Fruit fly (Drosophila melanogaster) whole organism, embryonic: Measurements from ENCODE around the gene Cbl.

ENCODE experiments used
- Atf3 ChIP-seq: fragments of 200-800 bp; sonication (Bioruptor generic); optimal IDR thresholded peaks from 3 replicates; lab custom pipeline; 2016; ENCODE audit warnings: missing biosample characterization, missing genetic modification characterization
- CG14860 ChIP-seq: fragments of 200-800 bp; sonication (Bioruptor generic); IDR thresholded peaks from 3 replicates; pipeline ENCODE4 v1.3.6; 2022; ENCODE audit warnings: missing biosample characterization, missing genetic modification characterization; ENCODE audit not compliant: partially characterized antibody
- CG1603 ChIP-seq: fragments of 200-800 bp; sonication (Bioruptor generic); optimal IDR thresholded peaks from 2 replicates; lab custom pipeline; 2019; ENCODE audit warnings: missing biosample characterization, mild to moderate bottlenecking, missing genetic modification characterization, moderate library complexity
- CG17829 ChIP-seq: fragments of 200-800 bp; optimal IDR thresholded peaks from 2 replicates; lab custom pipeline; 2019; ENCODE audit warnings: missing biosample characterization, mild to moderate bottlenecking, missing genetic modification characterization, moderate library complexity
- CG18011 ChIP-seq: fragments of 200-800 bp; sonication (Bioruptor generic); optimal IDR thresholded peaks from 2 replicates; lab custom pipeline; 2017; ENCODE audit warnings: missing biosample characterization, missing genetic modification characterization, mild to moderate bottlenecking, moderate library complexity, missing genotype
- CG2199 ChIP-seq: fragments of 200-800 bp; sonication (Bioruptor generic); IDR thresholded peaks from 3 replicates; pipeline ENCODE4 v1.3.6; 2022; ENCODE audit warnings: missing biosample characterization, missing genetic modification characterization
- CG2678 ChIP-seq: fragments of 200-800 bp; sonication (Bioruptor generic); optimal IDR thresholded peaks from 3 replicates; lab custom pipeline; 2019; ENCODE audit warnings: missing biosample characterization, mild to moderate bottlenecking, missing genetic modification characterization, moderate library complexity
- CG30431 ChIP-seq: fragments of 200-800 bp; sonication (Bioruptor generic); optimal IDR thresholded peaks from 2 replicates; lab custom pipeline; 2017; ENCODE audit warnings: missing biosample characterization, missing genetic modification characterization
- CG31388 ChIP-seq: fragments of 200-800 bp; sonication (Bioruptor generic); optimal IDR thresholded peaks from 2 replicates; lab custom pipeline; 2016; ENCODE audit warnings: missing biosample characterization, missing genetic modification characterization
- CG34376 ChIP-seq: fragments of 200-800 bp; sonication (Bioruptor generic); optimal IDR thresholded peaks from 2 replicates; lab custom pipeline; 2018; ENCODE audit warnings: missing biosample characterization, mild to moderate bottlenecking, missing genetic modification characterization
- CG4707 ChIP-seq: fragments of 200-800 bp; sonication (Bioruptor generic); optimal IDR thresholded peaks from 2 replicates; lab custom pipeline; 2018; ENCODE audit warnings: missing biosample characterization, mild to moderate bottlenecking, missing genetic modification characterization, moderate library complexity
- CG4854 ChIP-seq: fragments of 200-800 bp; sonication (Bioruptor generic); optimal IDR thresholded peaks from 2 replicates; lab custom pipeline; 2016; ENCODE audit warnings: missing biosample characterization, missing genetic modification characterization, inconsistent platforms
- CG6765 ChIP-seq: fragments of 200-800 bp; sonication (Bioruptor generic); optimal IDR thresholded peaks from 3 replicates; lab custom pipeline; 2017; ENCODE audit warnings: missing biosample characterization, mild to moderate bottlenecking, missing genetic modification characterization
- CG6791 ChIP-seq: fragments of 200-800 bp; sonication (Bioruptor generic); IDR thresholded peaks from 3 replicates; pipeline ENCODE4 v1.3.6; 2022; ENCODE audit warnings: missing biosample characterization, missing genetic modification characterization; ENCODE audit not compliant: partially characterized antibody
- CG7271 ChIP-seq: fragments of 200-800 bp; sonication (Bioruptor generic); optimal IDR thresholded peaks from 2 replicates; lab custom pipeline; 2018; ENCODE audit warnings: missing biosample characterization, mild to moderate bottlenecking, missing genetic modification characterization, moderate library complexity
- CG7963 ChIP-seq: fragments of 200-800 bp; sonication (Bioruptor generic); IDR thresholded peaks from 3 replicates; pipeline ENCODE4 v1.3.6; 2022; ENCODE audit warnings: missing biosample characterization, missing genetic modification characterization; ENCODE audit not compliant: partially characterized antibody
- CG8290 ChIP-seq, 3 experiments: fragments of 200-800 bp; sonication (Bioruptor generic); optimal IDR thresholded peaks; 2 replicates each; lab custom pipeline; 2016 to 2019; ENCODE audit warnings: missing biosample characterization in 3 of 3, missing genetic modification characterization in 3 of 3, mild to moderate bottlenecking in 2 of 3, moderate library complexity in 1 of 3
- CG9817 ChIP-seq: fragments of 200-800 bp; sonication (Bioruptor generic); optimal IDR thresholded peaks from 2 replicates; lab custom pipeline; 2018; ENCODE audit warnings: missing biosample characterization, mild to moderate bottlenecking, missing genetic modification characterization, moderate library complexity
- Doc2 ChIP-seq: fragments of 200-800 bp; sonication (Bioruptor generic); IDR thresholded peaks from 2 replicates; pipeline ENCODE4 v1.3.6; 2022; ENCODE audit warnings: missing biosample characterization, missing genetic modification characterization
- E2f2 ChIP-seq: fragments of 200-800 bp; sonication (Bioruptor generic); IDR thresholded peaks from 2 replicates; pipeline ENCODE4 v1.3.6; 2022; ENCODE audit warnings: missing biosample characterization, missing genetic modification characterization
- HHEX ChIP-seq: fragments of 200-800 bp; sonication (Bioruptor generic); optimal IDR thresholded peaks from 3 replicates; lab custom pipeline; 2017; ENCODE audit warnings: missing biosample characterization, mild to moderate bottlenecking, missing genetic modification characterization, missing genetic modification reagents
- Med ChIP-seq: fragments of 200-800 bp; sonication (Bioruptor generic); peaks from one replicate; lab custom pipeline; 2016; ENCODE audit warnings: missing biosample characterization, missing genetic modification characterization, mild to moderate bottlenecking, inconsistent platforms, moderate library complexity
- NFAT ChIP-seq: fragments of 200-800 bp; sonication (Bioruptor generic); IDR thresholded peaks from 2 replicates; pipeline ENCODE4 v1.3.6; 2022; ENCODE audit warnings: missing biosample characterization, missing genetic modification characterization
- Nf-YC ChIP-seq: fragments of 200-800 bp; optimal IDR thresholded peaks from 3 replicates; lab custom pipeline; 2019; ENCODE audit warnings: missing biosample characterization, mild to moderate bottlenecking, missing genetic modification characterization, moderate library complexity
- Poxn ChIP-seq: fragments of 200-800 bp; sonication (Bioruptor generic); IDR thresholded peaks from 2 replicates; pipeline ENCODE4 v1.3.6; 2022; ENCODE audit warnings: missing biosample characterization, missing genetic modification characterization
- Spps ChIP-seq: fragments of 200-800 bp; sonication (Bioruptor generic); optimal IDR thresholded peaks from 2 replicates; lab custom pipeline; 2018; ENCODE audit warnings: missing biosample characterization, mild to moderate bottlenecking, missing genetic modification characterization
- Vsx1 ChIP-seq: fragments of 200-800 bp; sonication (Bioruptor generic); optimal IDR thresholded peaks from 2 replicates; lab custom pipeline; 2017; ENCODE audit warnings: missing biosample characterization, mild to moderate bottlenecking, missing genetic modification characterization, missing genetic modification reagents
- aop ChIP-seq: fragments of 200-800 bp; sonication (Bioruptor generic); IDR thresholded peaks from 2 replicates; pipeline ENCODE4 v1.3.6; 2022; ENCODE audit warnings: missing biosample characterization, missing genetic modification characterization
- cas ChIP-seq: fragments of 200-800 bp; sonication (Bioruptor generic); IDR thresholded peaks from 2 replicates; pipeline ENCODE4 v1.3.6; 2022; ENCODE audit warnings: missing biosample characterization, missing genetic modification characterization
- chif ChIP-seq, 2 experiments: fragments of 200-800 bp; sonication (Bioruptor generic); optimal IDR thresholded peaks; 3 replicates each; lab custom pipeline; 2016; ENCODE audit warnings: missing biosample characterization in 2 of 2, missing genetic modification characterization in 2 of 2
- da ChIP-seq: fragments of 200-800 bp; sonication (Bioruptor generic); optimal IDR thresholded peaks from 2 replicates; lab custom pipeline; 2016; ENCODE audit warnings: missing biosample characterization, missing genetic modification characterization
- dpn ChIP-seq, 2 experiments: fragments of 200-800 bp; sonication (Bioruptor generic); optimal IDR thresholded peaks; 3 replicates each; lab custom pipeline; 2016; ENCODE audit warnings: missing biosample characterization in 2 of 2, missing genetic modification characterization in 2 of 2
- ewg ChIP-seq: fragments of 200-800 bp; sonication (Bioruptor generic); optimal IDR thresholded peaks from 3 replicates; lab custom pipeline; 2017; ENCODE audit warnings: mild to moderate bottlenecking, missing biosample characterization, missing genetic modification reagents, missing genetic modification characterization
- grau ChIP-seq: fragments of 200-800 bp; optimal IDR thresholded peaks from 3 replicates; lab custom pipeline; 2019; ENCODE audit warnings: missing biosample characterization, mild to moderate bottlenecking, missing genetic modification characterization, moderate library complexity
- grn ChIP-seq: fragments of 200-800 bp; sonication (Bioruptor generic); optimal IDR thresholded peaks from 3 replicates; lab custom pipeline; 2017; ENCODE audit warnings: missing biosample characterization, missing genetic modification characterization
- gro ChIP-seq: fragments of 200-800 bp; sonication (Bioruptor generic); optimal IDR thresholded peaks from 2 replicates; lab custom pipeline; 2016; ENCODE audit warnings: missing biosample characterization, missing genetic modification characterization
- hth ChIP-seq: fragments of >200 bp; optimal IDR thresholded peaks from 2 replicates; lab custom pipeline; 2017; ENCODE audit warnings: inconsistent platforms
- lbe ChIP-seq: fragments of 200-800 bp; sonication (Bioruptor generic); optimal IDR thresholded peaks from 2 replicates; lab custom pipeline; 2016; ENCODE audit warnings: missing biosample characterization, mild to moderate bottlenecking, missing genetic modification characterization
- luna ChIP-seq: fragments of 200-800 bp; sonication (Bioruptor generic); optimal IDR thresholded peaks from 2 replicates; lab custom pipeline; 2016; ENCODE audit warnings: missing biosample characterization, missing genetic modification characterization
- pho ChIP-seq: fragments of 200-800 bp; sonication (Bioruptor generic); optimal IDR thresholded peaks from 2 replicates; lab custom pipeline; 2016; ENCODE audit warnings: missing biosample characterization, missing genetic modification characterization
- row ChIP-seq: fragments of 200-800 bp; sonication (Bioruptor generic); IDR thresholded peaks from 3 replicates; pipeline ENCODE4 v1.3.6; 2022; ENCODE audit warnings: missing biosample characterization, missing genetic modification characterization
- run ChIP-seq: fragments of 200-800 bp; sonication (Bioruptor generic); optimal IDR thresholded peaks from 3 replicates; lab custom pipeline; 2018; ENCODE audit warnings: missing biosample characterization, mild to moderate bottlenecking, missing genetic modification characterization
- sc ChIP-seq, 3 experiments: fragments of >200 bp in 2 of 3; fragments of 200-800 bp in 1 of 3; sonication (Bioruptor generic) in 1 of 3; optimal IDR thresholded peaks; 2 replicates in 2 of 3; 3 replicates in 1 of 3; lab custom pipeline; 2017; ENCODE audit warnings: mild to moderate bottlenecking in 1 of 3, missing biosample characterization in 1 of 3, missing genetic modification characterization in 1 of 3, missing genetic modification reagents in 1 of 3
- sqz ChIP-seq: fragments of 200-800 bp; sonication (Bioruptor generic); optimal IDR thresholded peaks from 3 replicates; lab custom pipeline; 2018; ENCODE audit warnings: missing biosample characterization, mild to moderate bottlenecking, missing genetic modification characterization
- vnd ChIP-seq: fragments of 200-800 bp; sonication (Bioruptor generic); IDR thresholded peaks from 3 replicates; pipeline ENCODE4 v1.3.6; 2022; ENCODE audit warnings: missing biosample characterization, missing genetic modification characterization; ENCODE audit not compliant: partially characterized antibody
- yki ChIP-seq: fragments of >200 bp; optimal IDR thresholded peaks from 3 replicates; lab custom pipeline; 2018
- z ChIP-seq: fragments of 200-800 bp; sonication (Bioruptor generic); IDR thresholded peaks from 3 replicates; pipeline ENCODE4 v1.3.6; 2022; ENCODE audit warnings: missing biosample characterization, missing genetic modification characterization
- zf30C ChIP-seq: fragments of 200-800 bp; sonication (Bioruptor generic); optimal IDR thresholded peaks from 3 replicates; lab custom pipeline; 2018; ENCODE audit warnings: missing biosample characterization, mild to moderate bottlenecking, missing genetic modification characterization

Cbl gene

dm6 chr3L:8453443-8454360 lies 28.9 kb downstream of the Cbl start (continued):
- TF ChIP-seq CG30431 (GFP tag; lab: Kevin White, UChicago) (no peak), Med (GFP tag; lab: Kevin White, UChicago) (peak; percentile 77), CG8290 (GFP tag; optimal IDR thresholded peaks at IDR 0.05; lab: Kevin White, UChicago) (no peak), CG8290 (tag; optimal IDR thresholded peaks at IDR 0.05; lab: Kevin White, UChicago) (peak in 1 of 2 experiments; percentile 2), zf30C (no peak), Poxn (GFP tag; lab: Robert Waterston, UW) (no peak), CG18011 (GFP tag; lab: Kevin White, UChicago) (no peak), CG7271 (tag; lab: Kevin White, UChicago) (no peak), HHEX (peak; percentile 19), luna (GFP tag; lab: Kevin White, UChicago) (no peak), gro (peak; percentile 51), CG31388 (GFP tag; lab: Kevin White, UChicago) (no peak), da (GFP tag; lab: Kevin White, UChicago) (no peak), pho (GFP tag; lab: Kevin White, UChicago) (no peak), dpn (GFP tag; optimal IDR thresholded peaks at IDR 0.05; lab: Kevin White, UChicago) (no peak), sqz (GFP tag; lab: Kevin White, UChicago) (peak; percentile 40), vnd (peak; percentile 65), Atf3 (GFP tag; lab: Kevin White, UChicago) (no peak), Vsx1 (GFP tag; lab: Kevin White, UChicago) (peak; percentile 11), CG7963 (GFP tag; lab: Robert Waterston, UW) (no peak), aop (GFP tag; lab: Robert Waterston, UW) (no peak), grau (peak; percentile 22), CG17829 (tag; lab: Kevin White, UChicago) (no peak), cas (GFP tag; lab: Robert Waterston, UW) (no peak), CG2199 (no peak), z (0 out of 3 replicates have a peak, but pooled peaks have one; percentile 42), CG9817 (tag; lab: Kevin White, UChicago) (peak; percentile 14), chif (GFP tag; optimal IDR thresholded peaks at IDR 0.05; lab: Kevin White, UChicago) (no peak), Nf-YC (tag; lab: Kevin White, UChicago) (peak; percentile 7), CG1603 (tag; lab: Kevin White, UChicago) (no peak), lbe (GFP tag; lab: Kevin White, UChicago) (peak; percentile 35), CG6765 (GFP tag; lab: Kevin White, UChicago) (no peak), CG2678 (peak; percentile 42), CG4854 (GFP tag; lab: Kevin White, UChicago) (no peak), row (GFP tag; lab: Robert Waterston, UW) (0 out of 3 replicates have a peak, but pooled peaks have one; percentile 11), yki (lab: Kevin White, UChicago) (no peak), CG6791 (GFP tag; lab: Robert Waterston, UW) (no peak), Doc2 (GFP tag; lab: Robert Waterston, UW) (no peak), NFAT (GFP tag; lab: Robert Waterston, UW) (no peak), run (tag; lab: Kevin White, UChicago) (no peak), CG34376 (peak; percentile 45), CG14860 (GFP tag; lab: Robert Waterston, UW) (no peak), Spps (tag; lab: Kevin White, UChicago) (no peak), CG4707 (GFP tag; lab: Kevin White, UChicago) (no peak), sc (optimal IDR thresholded peaks at IDR 0.05; lab: Kevin White, UChicago) (no peak), sc (GFP tag; optimal IDR thresholded peaks at IDR 0.05; lab: Kevin White, UChicago) (no peak), E2f2 (peak; percentile 3; the same call in 1 of the 2 replicates), hth (no peak), grn (GFP tag; lab: Kevin White, UChicago) (peak; percentile 55), ewg (GFP tag; lab: Kevin White, UChicago) (no peak)
